Fruit fly (Drosophila melanogaster) whole organism, embryonic: ENCODE results near the gene CG6325.

Experiments used
- Atf6 ChIP-seq: fragments of 200-800 bp; sonication (Bioruptor generic); IDR thresholded peaks from 2 replicates; pipeline ENCODE4 v1.3.6; 2022; ENCODE audit warnings: missing biosample characterization, missing genetic modification characterization
- CG12769 ChIP-seq: fragments of 200-800 bp; sonication (Bioruptor generic); optimal IDR thresholded peaks from 2 replicates; lab custom pipeline; 2019; ENCODE audit warnings: missing biosample characterization, mild to moderate bottlenecking, missing genetic modification characterization, moderate library complexity
- CG17328 ChIP-seq: fragments of 200-800 bp; sonication (Bioruptor generic); IDR thresholded peaks from 2 replicates; pipeline ENCODE4 v1.3.6; 2022; ENCODE audit warnings: missing biosample characterization, missing genetic modification characterization
- CG18599 ChIP-seq: fragments of 200-800 bp; sonication (Bioruptor generic); optimal IDR thresholded peaks from 3 replicates; lab custom pipeline; 2017; ENCODE audit warnings: missing biosample characterization, missing genetic modification characterization, mild to moderate bottlenecking, moderate library complexity, missing genetic modification reagents
- CG18764 ChIP-seq: fragments of 200-800 bp; sonication (Bioruptor generic); optimal IDR thresholded peaks from 3 replicates; lab custom pipeline; 2016; ENCODE audit warnings: missing biosample characterization, missing genetic modification characterization
- CG31441 ChIP-seq: fragments of 200-800 bp; sonication (Bioruptor generic); IDR thresholded peaks from 2 replicates; pipeline ENCODE4 v1.3.6; 2022; ENCODE audit warnings: missing biosample characterization, missing genetic modification characterization
- CG3726 ChIP-seq: fragments of 200-800 bp; sonication (Bioruptor generic); IDR thresholded peaks from 3 replicates; pipeline ENCODE4, ENCODE4 v1.3.6; 2022; ENCODE audit warnings: missing biosample characterization, missing genetic modification characterization
- CG42726 ChIP-seq: fragments of 200-800 bp; sonication (Bioruptor generic); IDR thresholded peaks from 2 replicates; pipeline ENCODE4 v1.3.6; 2022; ENCODE audit warnings: missing biosample characterization, missing genetic modification characterization; ENCODE audit not compliant: partially characterized antibody
- CG5245 ChIP-seq: fragments of 200-800 bp; sonication (Bioruptor generic); optimal IDR thresholded peaks from 3 replicates; lab custom pipeline; 2016; ENCODE audit warnings: missing biosample characterization, missing genetic modification characterization
- CG5953 ChIP-seq: fragments of 200-800 bp; sonication (Bioruptor generic); IDR thresholded peaks from 2 replicates; pipeline ENCODE4 v1.3.6; 2022; ENCODE audit warnings: missing biosample characterization, missing genetic modification characterization
- CG8290 ChIP-seq, 3 experiments: fragments of 200-800 bp; sonication (Bioruptor generic); optimal IDR thresholded peaks; 2 replicates each; lab custom pipeline; 2016 to 2019; ENCODE audit warnings: missing biosample characterization in 3 of 3, missing genetic modification characterization in 3 of 3, mild to moderate bottlenecking in 2 of 3, moderate library complexity in 1 of 3
- CG8359 ChIP-seq: fragments of 200-800 bp; sonication (Bioruptor generic); optimal IDR thresholded peaks from 2 replicates; lab custom pipeline; 2017; ENCODE audit warnings: missing biosample characterization, mild to moderate bottlenecking, missing genetic modification characterization, borderline replicate concordance
- CrebB ChIP-seq: fragments of 200-800 bp; sonication (Bioruptor generic); optimal IDR thresholded peaks from 3 replicates; lab custom pipeline; 2018; ENCODE audit warnings: missing biosample characterization, mild to moderate bottlenecking, missing genetic modification characterization
- Deaf1 ChIP-seq: fragments of 200-800 bp; optimal IDR thresholded peaks from 3 replicates; lab custom pipeline; 2019; ENCODE audit warnings: missing biosample characterization, mild to moderate bottlenecking, missing genetic modification characterization, moderate library complexity
- Gug ChIP-seq: fragments of 200-800 bp; sonication (Bioruptor generic); IDR thresholded peaks from 4 replicates; pipeline ENCODE4 v1.3.6; 2022; ENCODE audit warnings: missing biosample characterization, missing genetic modification characterization
- Hr78 ChIP-seq, 2 experiments: fragments of 200-800 bp in 1 of 2; fragments of >200 bp in 1 of 2; sonication (Bioruptor generic) in 1 of 2; optimal IDR thresholded peaks; 2 replicates each; lab custom pipeline; 2017 to 2019; ENCODE audit warnings: missing biosample characterization in 2 of 2, missing genetic modification characterization in 2 of 2, mild to moderate bottlenecking in 1 of 2, moderate library complexity in 1 of 2
- Lpt ChIP-seq: fragments of >200 bp; optimal IDR thresholded peaks from 2 replicates; lab custom pipeline; 2018; ENCODE audit warnings: missing biosample characterization, missing genetic modification characterization
- Med ChIP-seq: fragments of 200-800 bp; sonication (Bioruptor generic); peaks from one replicate; lab custom pipeline; 2016; ENCODE audit warnings: missing biosample characterization, missing genetic modification characterization, mild to moderate bottlenecking, inconsistent platforms, moderate library complexity
- NC2α ChIP-seq: fragments of 200-800 bp; sonication (Bioruptor generic); optimal IDR thresholded peaks from 2 replicates; lab custom pipeline; 2016; ENCODE audit warnings: missing biosample characterization, missing genetic modification characterization
- NFAT ChIP-seq: fragments of 200-800 bp; sonication (Bioruptor generic); IDR thresholded peaks from 2 replicates; pipeline ENCODE4 v1.3.6; 2022; ENCODE audit warnings: missing biosample characterization, missing genetic modification characterization
- Nf-YA ChIP-seq: fragments of 200-800 bp; sonication (Bioruptor generic); IDR thresholded peaks from 2 replicates; pipeline ENCODE4 v1.3.6; 2022; ENCODE audit warnings: missing biosample characterization, missing genetic modification characterization
- Nf-YC ChIP-seq: fragments of 200-800 bp; optimal IDR thresholded peaks from 3 replicates; lab custom pipeline; 2019; ENCODE audit warnings: missing biosample characterization, mild to moderate bottlenecking, missing genetic modification characterization, moderate library complexity
- Optix ChIP-seq: fragments of 200-800 bp; sonication (Bioruptor generic); IDR thresholded peaks from 3 replicates; pipeline ENCODE4 v1.3.6; 2022; ENCODE audit warnings: missing biosample characterization, missing genetic modification characterization
- Side ChIP-seq: fragments of 200-800 bp; sonication (Bioruptor generic); optimal IDR thresholded peaks from 2 replicates; lab custom pipeline; 2016; ENCODE audit warnings: missing biosample characterization, missing genetic modification characterization
- cg ChIP-seq: fragments of 200-800 bp; sonication (Bioruptor generic); optimal IDR thresholded peaks from 3 replicates; lab custom pipeline; 2019; ENCODE audit warnings: missing biosample characterization, mild to moderate bottlenecking, missing genetic modification characterization, moderate library complexity
- chinmo ChIP-seq: fragments of 200-800 bp; sonication (Bioruptor generic); IDR thresholded peaks from 4 replicates; pipeline ENCODE4 v1.3.6; 2022; ENCODE audit warnings: missing biosample characterization, missing genetic modification characterization; ENCODE audit not compliant: partially characterized antibody
- chn ChIP-seq: fragments of 200-800 bp; sonication (Bioruptor generic); optimal IDR thresholded peaks from 2 replicates; lab custom pipeline; 2016; ENCODE audit warnings: missing biosample characterization, missing genetic modification characterization
- ci ChIP-seq: fragments of 200-800 bp; sonication (Bioruptor generic); IDR thresholded peaks from 3 replicates; pipeline ENCODE4 v1.3.6; 2022; ENCODE audit warnings: missing biosample characterization, missing genetic modification characterization
- cwo ChIP-seq: fragments of 200-800 bp; sonication (Bioruptor generic); optimal IDR thresholded peaks from 3 replicates; lab custom pipeline; 2017; ENCODE audit warnings: missing biosample characterization, missing genetic modification characterization, mild to moderate bottlenecking, moderate library complexity, missing genetic modification reagents
- eve ChIP-seq, 2 experiments: fragments of >200 bp; optimal IDR thresholded peaks; 2 replicates each; lab custom pipeline; 2017; ENCODE audit warnings: missing biosample characterization in 2 of 2, missing genetic modification characterization in 2 of 2
- gcm ChIP-seq: fragments of 200-800 bp; sonication (Bioruptor generic); optimal IDR thresholded peaks from 2 replicates; lab custom pipeline; 2019; ENCODE audit warnings: missing biosample characterization, mild to moderate bottlenecking, missing genetic modification characterization, moderate library complexity
- grn ChIP-seq: fragments of 200-800 bp; sonication (Bioruptor generic); optimal IDR thresholded peaks from 3 replicates; lab custom pipeline; 2017; ENCODE audit warnings: missing biosample characterization, missing genetic modification characterization
- gsb-n ChIP-seq: fragments of 200-800 bp; sonication (Bioruptor generic); optimal IDR thresholded peaks from 3 replicates; lab custom pipeline; 2018; ENCODE audit warnings: missing biosample characterization, mild to moderate bottlenecking, missing genetic modification characterization
- nau ChIP-seq: fragments of 200-800 bp; sonication (Bioruptor generic); optimal IDR thresholded peaks from 3 replicates; lab custom pipeline; 2017; ENCODE audit warnings: missing biosample characterization, mild to moderate bottlenecking, missing genetic modification characterization, missing genetic modification reagents
- sd ChIP-seq: fragments of 200-800 bp; sonication (Bioruptor generic); optimal IDR thresholded peaks from 3 replicates; lab custom pipeline; 2018; ENCODE audit warnings: missing biosample characterization, mild to moderate bottlenecking, missing genetic modification characterization, moderate library complexity
- sens ChIP-seq: fragments of 200-800 bp; sonication (Bioruptor generic); peaks from one replicate; lab custom pipeline; 2016; ENCODE audit warnings: missing biosample characterization, missing genetic modification characterization
- sug ChIP-seq: fragments of 200-800 bp; optimal IDR thresholded peaks from 2 replicates; lab custom pipeline; 2019; ENCODE audit warnings: missing biosample characterization, mild to moderate bottlenecking, missing genetic modification characterization, moderate library complexity
- tna ChIP-seq: fragments of 200-800 bp; sonication (Bioruptor generic); IDR thresholded peaks from 2 replicates; pipeline ENCODE4 v1.3.6; 2022; ENCODE audit warnings: missing biosample characterization, missing genetic modification characterization; ENCODE audit not compliant: partially characterized antibody
- trh ChIP-seq: fragments of 200-800 bp; sonication (Bioruptor generic); optimal IDR thresholded peaks from 2 replicates; lab custom pipeline; 2016; ENCODE audit warnings: missing biosample characterization, missing genetic modification characterization
- wor ChIP-seq: fragments of 200-800 bp; sonication (Bioruptor generic); IDR thresholded peaks from 2 replicates; pipeline ENCODE4 v1.3.6; 2022; ENCODE audit warnings: missing biosample characterization, missing genetic modification characterization

The CG6325 gene

dm6 chr3R:10393020-10393653, 13.9 kb downstream of the CG6325 start:
- TF ChIP-seq Optix (no peak), tna (no peak), nau (GFP tag; lab: Kevin White, UChicago) (no peak), CG8359 (no peak), chn (GFP tag; lab: Kevin White, UChicago) (no peak), cwo (peak; percentile 93), NC2α (GFP tag; lab: Kevin White, UChicago) (no peak), CG5245 (no peak), CG31441 (GFP tag; lab: Robert Waterston, UW) (no peak), wor (GFP tag; lab: Robert Waterston, UW) (no peak), Nf-YC (no peak), CG8290 (GFP tag; optimal IDR thresholded peaks at IDR 0.05; lab: Kevin White, UChicago) (no peak), CG8290 (tag; optimal IDR thresholded peaks at IDR 0.05; lab: Kevin White, UChicago) (no peak), sens (GFP tag; lab: Kevin White, UChicago) (no peak), ci (GFP tag; lab: Robert Waterston, UW) (0 out of 3 replicates have a peak, but pooled peaks have one; percentile 26)

- TF ChIP-seq CrebB (tag; lab: Kevin White, UChicago) (no peak), eve (GFP tag; optimal IDR thresholded peaks at IDR 0.05; lab: Kevin White, UChicago) (peak in 1 of 2 experiments; percentile 53), cg (GFP tag; lab: Kevin White, UChicago) (peak; percentile 30), Nf-YA (GFP tag; lab: Robert Waterston, UW) (no peak)
Observed at dm6 chr3R:10392539-10392919, 14.6 kb downstream of the CG6325 start.

dm6 chr3R:10391863-10392538, 15.1 kb downstream of the CG6325 start:
- TF ChIP-seq Med (GFP tag; lab: Kevin White, UChicago) (peak; percentile 10), grn (GFP tag; lab: Kevin White, UChicago) (peak; percentile 55), Atf6 (GFP tag; lab: Robert Waterston, UW) (0 out of 2 replicates have a peak, but pooled peaks have one; percentile 22), sug (tag; lab: Kevin White, UChicago) (no peak), Gug (GFP tag; lab: Robert Waterston, UW) (no peak), CG12769 (tag; lab: Kevin White, UChicago) (peak; percentile 14), CG3726 (GFP tag; lab: Robert Waterston, UW) (no peak), CG17328 (GFP tag; lab: Robert Waterston, UW) (0 out of 2 replicates have a peak, but pooled peaks have one; percentile 7), gsb-n (tag; lab: Kevin White, UChicago) (peak; percentile 29), cwo (peak; percentile 95), sd (tag; lab: Kevin White, UChicago) (peak; percentile 64), gcm (GFP tag; lab: Kevin White, UChicago) (peak; percentile 72), CG42726 (GFP tag; lab: Robert Waterston, UW) (no peak), CG18599 (GFP tag; lab: Kevin White, UChicago) (no peak), Deaf1 (peak; percentile 54), CG8290 (GFP tag; optimal IDR thresholded peaks at IDR 0.05; lab: Kevin White, UChicago) (no peak), CG8290 (tag; optimal IDR thresholded peaks at IDR 0.05; lab: Kevin White, UChicago) (peak in 1 of 2 experiments; percentile 8), Side (GFP tag; lab: Kevin White, UChicago) (no peak), Hr78 (GFP tag; optimal IDR thresholded peaks at IDR 0.05; lab: Kevin White, UChicago) (peak in 1 of 2 experiments; percentile 43), chinmo (GFP tag; lab: Robert Waterston, UW) (peak; percentile 44; the same call in 1 of the 4 replicates), CG5953 (GFP tag; lab: Robert Waterston, UW) (no peak), Lpt (no peak), CG18764 (GFP tag; lab: Kevin White, UChicago) (no peak), trh (no peak), NFAT (no peak)
